Worm (Caenorhabditis elegans) whole organism, L4 larva: ENCODE results near the gene vps-29.

Source experiments
- F10B5.3 ChIP-seq: sonication (generic microtip); optimal IDR thresholded peaks from 2 replicates; lab custom pipeline; 2016; ENCODE audit warnings: mild to moderate bottlenecking, missing genetic modification characterization, missing compliant biosample characterization
- F37D6.2 ChIP-seq: sonication (generic microtip); optimal IDR thresholded peaks from 2 replicates; lab custom pipeline; 2016; ENCODE audit warnings: mild to moderate bottlenecking, missing genetic modification characterization, missing compliant biosample characterization
- F49E8.2 ChIP-seq: sonication (generic microtip); optimal IDR thresholded peaks from 2 replicates; lab custom pipeline; 2016; ENCODE audit warnings: missing compliant biosample characterization, mild to moderate bottlenecking, missing genetic modification characterization, borderline replicate concordance
- Y75B8A.6 ChIP-seq: fragments of 200-800 bp; sonication (Bioruptor generic); IDR thresholded peaks from 2 replicates; pipeline ENCODE4 v1.3.6; 2022; ENCODE audit warnings: missing genetic modification reagents, missing genetic modification characterization, missing compliant biosample characterization
- arid-1 ChIP-seq: fragments of 200-800 bp; sonication (Bioruptor generic); conservative IDR thresholded peaks from 2 replicates; pipeline ENCODE4 v1.3.6; 2022; ENCODE audit warnings: missing genetic modification reagents, missing genetic modification characterization, missing compliant biosample characterization
- ceh-28 ChIP-seq: fragments of 150-350 bp; optimal IDR thresholded peaks from 2 replicates; lab custom pipeline; 2014; ENCODE audit warnings: missing biosample characterization, missing genetic modification reagents, missing genetic modification characterization
- cey-2 ChIP-seq: sonication (generic microtip); optimal IDR thresholded peaks from 3 replicates; lab custom pipeline; 2017; ENCODE audit warnings: missing genetic modification characterization, mild to moderate bottlenecking, missing compliant biosample characterization, antibody characterized with exemption, borderline replicate concordance; ENCODE audit not compliant: insufficient read depth
- ctbp-1 ChIP-seq: fragments of 200-800 bp; sonication (Bioruptor generic); IDR thresholded peaks from 2 replicates; pipeline ENCODE4 v1.3.6; 2022; ENCODE audit warnings: missing genetic modification reagents, missing genetic modification characterization, missing compliant biosample characterization
- daf-16 ChIP-seq, 3 experiments: sonication (generic microtip); optimal IDR thresholded peaks; 2 replicates each; lab custom pipeline; 2016 to 2017; ENCODE audit warnings: missing genetic modification characterization in 3 of 3, missing genetic modification reagents in 3 of 3, mild to moderate bottlenecking in 2 of 3, missing compliant biosample characterization in 2 of 3, missing biosample characterization in 1 of 3, moderate library complexity in 1 of 3
- duxl-1 ChIP-seq: sonication (generic microtip); optimal IDR thresholded peaks from 2 replicates; lab custom pipeline; 2016; ENCODE audit warnings: mild to moderate bottlenecking, missing genetic modification characterization, moderate library complexity, missing compliant biosample characterization; ENCODE audit not compliant: poor library complexity
- egl-43 ChIP-seq: fragments of 200-800 bp; sonication (Bioruptor generic); IDR thresholded peaks from 2 replicates; pipeline ENCODE4 v1.3.6; 2022; ENCODE audit warnings: missing genetic modification reagents, missing genetic modification characterization, missing compliant biosample characterization
- hmg-1.1 ChIP-seq: fragments of 200-800 bp; sonication (Bioruptor generic); IDR thresholded peaks from 2 replicates; pipeline ENCODE4 v1.3.6; 2022; ENCODE audit warnings: missing genetic modification reagents, missing genetic modification characterization, missing compliant biosample characterization
- jun-1 ChIP-seq: fragments of 150-350 bp; optimal IDR thresholded peaks from 2 replicates; lab custom pipeline; 2014; ENCODE audit warnings: missing biosample characterization, missing genetic modification reagents, missing genetic modification characterization
- lin-1 ChIP-seq: fragments of 200-800 bp; sonication (Bioruptor generic); IDR thresholded peaks from 2 replicates; pipeline ENCODE4 v1.3.6; 2022; ENCODE audit warnings: missing genetic modification reagents, missing genetic modification characterization, missing compliant biosample characterization
- lin-38 ChIP-seq: fragments of 200-800 bp; sonication (Bioruptor generic); IDR thresholded peaks from 2 replicates; pipeline ENCODE4 v1.3.6; 2022; ENCODE audit warnings: missing genetic modification reagents, missing genetic modification characterization, missing compliant biosample characterization
- lin-39 ChIP-seq: fragments of 150-350 bp; optimal IDR thresholded peaks from 2 replicates; lab custom pipeline; 2014; ENCODE audit warnings: missing biosample characterization, missing genetic modification reagents, missing genetic modification characterization
- lsy-2 ChIP-seq, 2 experiments: fragments of 150-350 bp in 1 of 2; sonication (generic microtip) in 1 of 2; optimal IDR thresholded peaks; 2 replicates each; lab custom pipeline; 2014 to 2017; ENCODE audit warnings: missing biosample characterization in 2 of 2, missing genetic modification characterization in 2 of 2
- madf-5 ChIP-seq, 2 experiments: fragments of 200-800 bp; sonication (Bioruptor generic); IDR thresholded peaks; 2 replicates each; pipeline ENCODE4 v1.3.6; 2022; ENCODE audit warnings: missing compliant biosample characterization in 2 of 2, missing genetic modification characterization in 2 of 2
- madf-9 ChIP-seq: fragments of 200-800 bp; sonication (Bioruptor generic); conservative IDR thresholded peaks from 2 replicates; pipeline ENCODE4 v1.3.6; 2022; ENCODE audit warnings: missing genetic modification reagents, missing genetic modification characterization, missing compliant biosample characterization
- mdl-1 ChIP-seq, 2 experiments: fragments of 150-350 bp in 1 of 2; sonication (generic microtip) in 1 of 2; optimal IDR thresholded peaks; 2 replicates each; lab custom pipeline; 2014 to 2017; ENCODE audit warnings: missing biosample characterization in 2 of 2, missing genetic modification characterization in 2 of 2
- mep-1 ChIP-seq: fragments of 150-350 bp; sonication (generic microtip); optimal IDR thresholded peaks from 3 replicates; lab custom pipeline; 2014; ENCODE audit warnings: missing biosample characterization, missing genetic modification characterization
- mes-2 ChIP-seq: sonication (generic microtip); optimal IDR thresholded peaks from 2 replicates; lab custom pipeline; 2016; ENCODE audit warnings: missing genotype, mild to moderate bottlenecking, missing genetic modification characterization, missing compliant biosample characterization; ENCODE audit not compliant: poor library complexity, severe bottlenecking
- mxl-2 ChIP-seq: fragments of 200-800 bp; sonication (Bioruptor generic); conservative IDR thresholded peaks from 2 replicates; pipeline ENCODE4 v1.3.6; 2022; ENCODE audit warnings: missing genetic modification reagents, missing genetic modification characterization, missing compliant biosample characterization
- mxl-3 ChIP-seq: fragments of 200-800 bp; sonication (Bioruptor generic); optimal IDR thresholded peaks from 2 replicates; lab custom pipeline; 2018; ENCODE audit warnings: mild to moderate bottlenecking, missing genetic modification characterization, missing compliant biosample characterization
- nhr-102 ChIP-seq: sonication (generic microtip); optimal IDR thresholded peaks from 2 replicates; lab custom pipeline; 2016; ENCODE audit warnings: mild to moderate bottlenecking, missing genetic modification characterization, moderate library complexity, missing compliant biosample characterization
- nhr-25 ChIP-seq: sonication (generic microtip); optimal IDR thresholded peaks from 2 replicates; lab custom pipeline; 2017; ENCODE audit warnings: missing genetic modification characterization, mild to moderate bottlenecking, missing compliant biosample characterization, antibody characterized with exemption, moderate library complexity, borderline replicate concordance; ENCODE audit not compliant: insufficient read depth
- nhr-28 ChIP-seq: fragments of 150-350 bp; optimal IDR thresholded peaks from 2 replicates; lab custom pipeline; 2014; ENCODE audit warnings: missing biosample characterization, missing genetic modification characterization
- nhr-42 ChIP-seq: fragments of 200-800 bp; sonication (Bioruptor generic); IDR thresholded peaks from 2 replicates; pipeline ENCODE4 v1.3.6; 2022; ENCODE audit warnings: missing genetic modification characterization, missing compliant biosample characterization
- nhr-48 ChIP-seq: sonication (generic microtip); optimal IDR thresholded peaks from 2 replicates; lab custom pipeline; 2016; ENCODE audit warnings: mild to moderate bottlenecking, missing genetic modification characterization, missing compliant biosample characterization
- php-3 ChIP-seq: fragments of 200-800 bp; sonication (Bioruptor generic); IDR thresholded peaks from 2 replicates; pipeline ENCODE4 v1.3.6; 2022; ENCODE audit warnings: missing genetic modification reagents, missing genetic modification characterization, missing compliant biosample characterization
- pqm-1 ChIP-seq: sonication (generic microtip); optimal IDR thresholded peaks from 2 replicates; lab custom pipeline; 2017; ENCODE audit warnings: missing biosample characterization, missing genetic modification characterization
- rbr-2 ChIP-seq: sonication (generic microtip); optimal IDR thresholded peaks from 2 replicates; lab custom pipeline; 2016; ENCODE audit warnings: missing genotype, missing genetic modification characterization, missing compliant biosample characterization
- set-16 ChIP-seq: fragments of 200-800 bp; sonication (Bioruptor generic); IDR thresholded peaks from 2 replicates; pipeline ENCODE4 v1.3.6; 2022; ENCODE audit warnings: missing genetic modification reagents, missing genetic modification characterization, missing compliant biosample characterization
- spr-1 ChIP-seq: sonication (generic microtip); optimal IDR thresholded peaks from 2 replicates; lab custom pipeline; 2016; ENCODE audit warnings: mild to moderate bottlenecking, missing genetic modification characterization, missing compliant biosample characterization
- spr-3 ChIP-seq: fragments of 200-800 bp; sonication (Bioruptor generic); optimal IDR thresholded peaks from 2 replicates; lab custom pipeline; 2018; ENCODE audit warnings: mild to moderate bottlenecking, missing genetic modification characterization, missing compliant biosample characterization
- tag-97 ChIP-seq: fragments of 200-800 bp; sonication (Bioruptor generic); IDR thresholded peaks from 2 replicates; pipeline ENCODE4 v1.3.6; 2022; ENCODE audit warnings: missing genetic modification characterization, missing compliant biosample characterization
- vab-7 ChIP-seq: fragments of 200-800 bp; sonication (Bioruptor generic); IDR thresholded peaks from 2 replicates; pipeline ENCODE4 v1.3.6; 2022; ENCODE audit warnings: missing genetic modification reagents, missing genetic modification characterization, missing compliant biosample characterization
- zag-1 ChIP-seq: fragments of 150-350 bp; optimal IDR thresholded peaks from 2 replicates; lab custom pipeline; 2014; ENCODE audit warnings: missing biosample characterization, missing genetic modification characterization
- zfp-2 ChIP-seq: sonication (generic microtip); optimal IDR thresholded peaks from 2 replicates; lab custom pipeline; 2016; ENCODE audit warnings: mild to moderate bottlenecking, missing genetic modification characterization, missing compliant biosample characterization
- zip-2 ChIP-seq: fragments of 150-350 bp; optimal IDR thresholded peaks from 2 replicates; lab custom pipeline; 2014; ENCODE audit warnings: missing biosample characterization, missing genetic modification characterization
- ztf-11 ChIP-seq: fragments of 150-350 bp; optimal IDR thresholded peaks from 2 replicates; lab custom pipeline; 2014; ENCODE audit warnings: missing biosample characterization, missing genetic modification characterization

Gene vps-29

ce11 chrIII:10096525-10096972 is 16.3 kb downstream of the vps-29 start (continued):
- peak; percentile 98 to 99 for TF ChIP-seq mdl-1 (tag; optimal IDR thresholded peaks at IDR 0.05; lab: Kevin White, UChicago)
- TF ChIP-seq lsy-2 (tag; optimal IDR thresholded peaks at IDR 0.05; lab: Kevin White, UChicago), result peak; percentile 70 to 93
- TF ChIP-seq hmg-1.1 (GFP tag; lab: Robert Waterston, UW), result peak; percentile 96
- TF ChIP-seq mxl-3, result peak; percentile 87
- TF ChIP-seq cey-2 (tag; lab: Kevin White, UChicago), result peak; percentile 34
- TF ChIP-seq php-3 (GFP tag; lab: Robert Waterston, UW), result peak; percentile 79
- peak; percentile 45; the same call in 1 of the 2 replicates for TF ChIP-seq nhr-42 (GFP tag; lab: Robert Waterston, UW)
- TF ChIP-seq F49E8.2 (tag; lab: Kevin White, UChicago), result no peak
- peak; percentile 59 for TF ChIP-seq spr-1 (tag; lab: Kevin White, UChicago)
- no peak for TF ChIP-seq madf-5 (GFP tag; IDR thresholded peaks at IDR 0.05; lab: Robert Waterston, UW)
- TF ChIP-seq nhr-48 (tag; lab: Kevin White, UChicago), result peak; percentile 94
- TF ChIP-seq lin-39 (tag; lab: Kevin White, UChicago), result no peak
- peak; percentile 65 for TF ChIP-seq arid-1 (GFP tag; lab: Robert Waterston, UW)
- no peak for TF ChIP-seq madf-9 (GFP tag; lab: Robert Waterston, UW)
- TF ChIP-seq lin-38 (GFP tag; lab: Robert Waterston, UW), result no peak; the same call in 1 of the 2 replicates
- 0 out of 2 replicates have a peak, but pooled peaks have one; percentile 41 for TF ChIP-seq vab-7 (GFP tag; lab: Robert Waterston, UW)
- peak; percentile 80 for TF ChIP-seq egl-43
- TF ChIP-seq rbr-2, result peak; percentile 89
- peak; percentile 67 for TF ChIP-seq nhr-25
- TF ChIP-seq ceh-28 (tag; lab: Kevin White, UChicago), result peak; percentile 74
- peak; percentile 71 for TF ChIP-seq F37D6.2
- peak; percentile 22 for TF ChIP-seq spr-3
- peak; percentile 40 for TF ChIP-seq zag-1 (tag; lab: Kevin White, UChicago)
- peak; percentile 27 for TF ChIP-seq pqm-1 (tag; lab: Kevin White, UChicago)
- TF ChIP-seq, all 104 proteins: peak for 53

- no peak for TF ChIP-seq Y75B8A.6 (GFP tag; lab: Robert Waterston, UW)
- TF ChIP-seq pqm-1 (tag; lab: Kevin White, UChicago), result peak; percentile 8
- TF ChIP-seq jun-1 (tag; lab: Kevin White, UChicago), result no peak
- no peak for TF ChIP-seq zfp-2
- no peak for TF ChIP-seq F10B5.3 (tag; lab: Kevin White, UChicago)
- no peak for TF ChIP-seq tag-97 (GFP tag; lab: Robert Waterston, UW)
- TF ChIP-seq mxl-2, result no peak
- TF ChIP-seq mep-1 (tag; lab: Kevin White, UChicago), result no peak
- TF ChIP-seq set-16 (GFP tag; lab: Robert Waterston, UW), result no peak
- no peak for TF ChIP-seq lin-1
- no peak for TF ChIP-seq ctbp-1
- peak; percentile 47 for TF ChIP-seq nhr-28 (tag; lab: Kevin White, UChicago)
- no peak for TF ChIP-seq lin-38 (GFP tag; lab: Robert Waterston, UW)
- TF ChIP-seq mes-2, result no peak
- no peak for TF ChIP-seq ztf-11
- TF ChIP-seq nhr-102 (tag; lab: Kevin White, UChicago), result no peak
- TF ChIP-seq lsy-2 (tag; optimal IDR thresholded peaks at IDR 0.05; lab: Kevin White, UChicago), result peak in 1 of 2 experiments; percentile 57
- TF ChIP-seq zip-2 (tag; lab: Kevin White, UChicago), result no peak
- TF ChIP-seq duxl-1 (tag; lab: Kevin White, UChicago), result no peak
- no peak for TF ChIP-seq daf-16 (GFP tag; optimal IDR thresholded peaks at IDR 0.05; lab: Kevin White, UChicago)
- peak; percentile 41 for TF ChIP-seq daf-16 (tag; optimal IDR thresholded peaks at IDR 0.05; lab: Kevin White, UChicago)
- no peak for TF ChIP-seq mxl-3
- no peak for TF ChIP-seq spr-1 (tag; lab: Kevin White, UChicago)
- no peak for TF ChIP-seq F37D6.2
Observed at ce11 chrIII:10095377-10095776, 17.5 kb downstream of the vps-29 start.
